Worm (Caenorhabditis elegans): ENCODE results near the gene sra-29.

- TF ChIP-seq hlh-6 (tag; optimal IDR thresholded peaks at IDR 0.05) (no peak), pax-1 (tag; optimal IDR thresholded peaks at IDR 0.05) (no peak)
Measured at ce11 chrII:6598050-6598449, 22.5 kb upstream of the sra-29 start, which contains the start of gene dnj-8.

Data from whole organism, late embryonic.